Worm (Caenorhabditis elegans) whole organism, L4/young adult: ENCODE data around the gene skr-21.

ENCODE experiments used
- W03F9.2 ChIP-seq: fragments of 150-350 bp; optimal IDR thresholded peaks from 2 replicates; lab custom pipeline; 2014; ENCODE audit warnings: missing biosample characterization, missing genetic modification characterization
- dao-5 ChIP-seq: sonication (generic microtip); optimal IDR thresholded peaks from 2 replicates; lab custom pipeline; 2016; ENCODE audit warnings: missing genotype, missing genetic modification characterization, moderate library complexity, missing compliant biosample characterization
- him-1 ChIP-seq: sonication (generic microtip); optimal IDR thresholded peaks from 2 replicates; lab custom pipeline; 2016; ENCODE audit warnings: missing genotype, missing genetic modification reagents, missing genetic modification characterization, missing compliant biosample characterization

- TF ChIP-seq W03F9.2 (no peak), him-1 (no peak), dao-5 (tag; lab: Kevin White, UChicago) (no peak)
These were observed 21.1 kb upstream of the skr-21 start for ce11 chrX:13247614-13248013.
